Worm (Caenorhabditis elegans) whole organism, L3 larva: ENCODE data around the gene nog-1.

ENCODE experiments used
- ZK546.5 ChIP-seq: sonication (generic microtip); optimal IDR thresholded peaks from 2 replicates; lab custom pipeline; 2017; ENCODE audit warnings: missing biosample characterization, missing genetic modification characterization
- daf-12 ChIP-seq: fragments of 150-350 bp; optimal IDR thresholded peaks from 2 replicates; lab custom pipeline; 2014; ENCODE audit warnings: missing biosample characterization, missing genetic modification reagents, missing genetic modification characterization
- jun-1 ChIP-seq: fragments of 150-350 bp; optimal IDR thresholded peaks from 2 replicates; lab custom pipeline; 2014; ENCODE audit warnings: missing biosample characterization, missing genetic modification reagents, missing genetic modification characterization
- lin-39 ChIP-seq: fragments of 150-350 bp; optimal IDR thresholded peaks from 2 replicates; lab custom pipeline; 2018; ENCODE audit warnings: missing biosample characterization, missing genetic modification reagents, missing genetic modification characterization
- mdl-1 ChIP-seq: fragments of 150-350 bp; optimal IDR thresholded peaks from 2 replicates; lab custom pipeline; 2014; ENCODE audit warnings: missing biosample characterization, missing genetic modification characterization
- nhr-67 ChIP-seq: fragments of 150-350 bp; optimal IDR thresholded peaks from 2 replicates; lab custom pipeline; 2014; ENCODE audit warnings: missing biosample characterization, missing genetic modification characterization

The nog-1 gene

DNA sequence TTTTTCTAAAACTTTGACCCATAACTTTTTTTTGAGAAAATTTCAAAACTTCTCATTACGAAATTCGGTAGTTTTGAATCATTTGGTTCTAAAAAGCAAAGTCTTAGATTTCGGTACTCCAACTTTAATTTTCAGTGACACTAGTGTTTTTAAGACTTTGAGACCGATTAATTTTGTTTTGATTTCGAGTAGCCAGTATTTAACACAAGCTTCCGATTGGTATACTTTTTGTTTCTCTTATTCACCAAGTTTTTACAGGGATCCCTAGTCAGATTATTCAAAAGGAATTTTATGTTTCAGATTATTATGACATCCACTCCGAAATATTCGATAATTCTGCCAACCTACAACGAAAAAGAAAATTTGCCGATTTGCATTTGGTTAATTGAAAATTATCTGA lies 51.7 kb downstream of the nog-1 start, which contains the start of gene dpm-1:
Gene dpm-1 (plus strand): TSS at position 301 of the 400 bp plus-strand sequence.
- TF ChIP-seq jun-1 (no peak), daf-12 (tag; lab: Kevin White, UChicago) (no peak), mdl-1 (no peak), nhr-67 (tag; lab: Kevin White, UChicago) (no peak), ZK546.5 (tag; lab: Kevin White, UChicago) (no peak), lin-39 (no peak)
- TF ChIP-seq, all 47 proteins: peak for 0
